Fruit fly (Drosophila melanogaster) ovary, adult (tissue): ENCODE results near the gene lute.

Source experiments
- CG17801 ChIP-seq: fragments of 200-800 bp; optimal IDR thresholded peaks from 2 replicates; lab custom pipeline; 2019; ENCODE audit warnings: missing biosample characterization, mild to moderate bottlenecking, missing genetic modification characterization, moderate library complexity; ENCODE audit not compliant: partially characterized antibody

Gene lute

dm6 chr3R:17401289-17401752 is 21.6 kb downstream of the lute start:
- TF ChIP-seq CG17801 (GFP tag; lab: Kevin White, UChicago), result peak; percentile 20

dm6 chr3R:17402434-17402833 is 22.7 kb downstream of the lute start, which contains the start of gene Sur-8:
Sur-8 (minus strand) TSS chr3R:17402515.
- no peak for TF ChIP-seq CG17801 (GFP tag; lab: Kevin White, UChicago)

dm6 chr3R:17403188-17403587 is 23.4 kb downstream of the lute start, which contains the start of gene CG34279:
CG34279 (minus strand) TSS chr3R:17403288.
- TF ChIP-seq CG17801 (GFP tag; lab: Kevin White, UChicago), result no peak

DNA sequence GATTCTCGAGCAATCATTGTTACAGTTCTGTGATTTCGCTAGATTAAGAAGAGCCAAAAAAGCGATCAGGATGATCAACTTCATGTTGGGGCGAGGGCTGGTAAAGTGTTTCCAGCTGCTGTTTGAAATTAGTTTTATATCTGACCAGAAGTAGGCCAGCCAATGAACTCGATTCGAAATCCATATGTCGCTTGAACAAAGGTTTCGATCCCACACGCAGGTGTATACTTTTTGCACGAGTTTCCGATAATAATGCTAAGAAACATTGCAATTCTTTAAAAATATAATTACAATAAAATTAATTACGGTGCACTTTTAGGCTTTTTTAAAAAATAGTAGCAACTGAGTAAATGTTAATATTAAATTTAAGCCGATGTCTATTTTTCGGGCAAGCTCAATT is 23.9 kb downstream of the lute start, which contains the start of gene CG34280:
CG34280 (minus strand) TSS at position 101 of the 400 bp plus-strand sequence.
- TF ChIP-seq CG17801 (GFP tag; lab: Kevin White, UChicago), result no peak

DNA sequence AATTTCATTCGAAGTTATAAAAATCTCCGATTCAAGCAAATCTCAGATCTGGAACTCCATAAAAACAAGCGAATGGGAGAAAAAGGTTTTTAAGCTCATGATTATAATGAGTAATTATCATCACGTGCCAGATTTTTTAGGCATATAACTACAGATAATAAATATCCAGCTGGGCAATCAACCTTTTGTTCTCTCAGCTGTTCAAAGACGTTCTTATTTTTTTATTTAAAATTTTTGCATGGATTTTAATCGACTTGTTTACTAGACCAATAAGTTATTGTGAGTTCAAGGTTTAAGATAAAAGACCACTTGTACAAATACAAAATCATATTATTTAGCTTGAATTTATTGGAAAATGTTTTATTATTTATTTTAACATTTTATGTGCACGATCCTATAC is 24.4 kb downstream of the lute start:
- no peak for TF ChIP-seq CG17801 (GFP tag; lab: Kevin White, UChicago)

- no peak for TF ChIP-seq CG17801 (GFP tag; lab: Kevin White, UChicago)
Measured at dm6 chr3R:17405009-17405408, 25.3 kb downstream of the lute start, which contains the start of gene CG42823. CG42823 (minus strand) TSS chr3R:17405109.

- no peak for TF ChIP-seq CG17801 (GFP tag; lab: Kevin White, UChicago)
Measured at dm6 chr3R:17406411-17406810, 26.7 kb downstream of the lute start, which contains the start of the genes CG42824 and CG42798. CG42824 (minus strand) TSS chr3R:17406511. CG42798 (plus strand) TSS chr3R:17406678.

DNA sequence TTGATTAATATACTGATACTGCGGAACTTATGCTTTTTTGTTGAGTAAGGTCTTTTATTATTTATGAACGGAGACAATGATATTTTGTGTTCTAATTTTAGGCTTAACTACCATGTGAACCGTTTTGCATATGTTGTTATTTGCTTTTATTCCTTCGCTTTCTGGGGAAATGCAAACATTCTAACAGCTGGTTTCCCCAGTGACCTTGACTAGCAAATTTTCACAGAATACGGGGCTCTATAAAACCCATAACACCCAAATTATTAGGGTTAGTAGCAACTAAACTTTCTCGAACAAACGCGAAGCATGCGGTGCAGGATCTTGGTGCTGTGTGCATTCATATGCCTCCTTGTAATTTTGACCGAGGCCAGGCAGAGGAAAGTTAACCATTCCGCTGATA is 27.8 kb downstream of the lute start, which contains the start of gene CG17283:
CG17283 (plus strand) TSS at position 301 of the 400 bp plus-strand sequence.
- no peak for TF ChIP-seq CG17801 (GFP tag; lab: Kevin White, UChicago)

- TF ChIP-seq CG17801 (GFP tag; lab: Kevin White, UChicago), result no peak
Measured at dm6 chr3R:17409319-17409718, 29.6 kb downstream of the lute start, which contains the start of gene CG5860. CG5860 (plus strand) TSS chr3R:17409619.

- TF ChIP-seq CG17801 (GFP tag; lab: Kevin White, UChicago), result no peak
Measured at dm6 chr3R:17410808-17411207, 31.1 kb downstream of the lute start, which contains the start of gene CG5863. CG5863 (plus strand) TSS chr3R:17411108.

DNA sequence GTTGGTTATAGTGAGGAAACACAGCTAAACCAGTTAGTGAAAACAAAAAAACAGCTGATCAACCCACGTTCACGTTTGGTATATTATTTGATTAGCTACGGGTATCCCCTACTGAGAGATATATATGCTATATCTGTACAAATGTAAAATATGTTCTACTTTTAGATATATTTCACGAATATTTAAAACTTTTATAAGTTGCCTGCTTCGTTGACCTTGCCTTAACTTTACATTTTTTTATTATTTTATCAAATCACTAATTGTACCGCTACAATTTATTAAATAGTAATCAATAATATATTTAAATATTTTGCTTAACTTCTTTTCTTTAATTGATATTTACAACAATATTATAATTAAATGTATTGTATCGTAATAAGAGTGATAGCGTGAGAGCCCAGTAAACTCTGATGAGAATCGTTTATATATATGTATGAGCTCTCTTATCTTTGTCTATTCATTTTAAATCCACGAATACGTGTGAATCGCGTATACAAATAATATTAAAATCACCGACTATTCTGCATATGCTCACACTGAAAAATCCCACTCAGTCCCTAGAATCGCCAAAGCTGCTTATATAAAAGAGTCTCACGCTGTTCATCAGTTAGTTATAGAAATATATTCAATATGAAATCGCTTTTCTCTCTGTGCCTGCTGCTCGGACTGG is 32.8 kb downstream of the lute start, which contains the start of gene CG42821:
CG42821 (plus strand) TSS at position 620 of the 670 bp plus-strand sequence.
- no peak for TF ChIP-seq CG17801 (GFP tag; lab: Kevin White, UChicago)

- no peak for TF ChIP-seq CG17801 (GFP tag; lab: Kevin White, UChicago)
Measured at dm6 chr3R:17413601-17414000, 33.9 kb downstream of the lute start, which contains the start of gene CG42822. CG42822 (plus strand) TSS chr3R:17413901.

- TF ChIP-seq CG17801 (GFP tag; lab: Kevin White, UChicago), result no peak
Measured at dm6 chr3R:17415439-17415838, 35.7 kb downstream of the lute start, which contains the start of gene CG5866. CG5866 (plus strand) TSS chr3R:17415739.

- no peak for TF ChIP-seq CG17801 (GFP tag; lab: Kevin White, UChicago)
Measured at dm6 chr3R:17417167-17417566, 37.4 kb downstream of the lute start, which contains the start of gene CG33333. CG33333 (plus strand) TSS chr3R:17417467.

dm6 chr3R:17418459-17418858 is 38.7 kb downstream of the lute start, which contains the start of gene CG42834:
CG42834 (plus strand) TSS chr3R:17418759.
- no peak for TF ChIP-seq CG17801 (GFP tag; lab: Kevin White, UChicago)
